Worm (Caenorhabditis elegans) whole organism, L3 larva: ENCODE results near the gene F52H2.5.

Experiments
- ceh-16 ChIP-seq: sonication (generic microtip); optimal IDR thresholded peaks from 2 replicates; lab custom pipeline; 2017; ENCODE audit warnings: missing biosample characterization, missing genetic modification characterization
- elt-2 ChIP-seq: sonication (generic microtip); optimal IDR thresholded peaks from 2 replicates; lab custom pipeline; 2016; ENCODE audit warnings: missing genetic modification reagents, mild to moderate bottlenecking, missing genetic modification characterization, missing compliant biosample characterization
- nhr-76 ChIP-seq: fragments of 150-350 bp; sonication (generic microtip); optimal IDR thresholded peaks from 5 replicates; lab custom pipeline; 2014; ENCODE audit warnings: missing biosample characterization, missing genetic modification characterization
- pqm-1 ChIP-seq: fragments of 150-350 bp; optimal IDR thresholded peaks from 2 replicates; lab custom pipeline; 2017; ENCODE audit warnings: missing biosample characterization, missing genetic modification characterization, inconsistent platforms
- unc-39 ChIP-seq: sonication (generic microtip); optimal IDR thresholded peaks from 4 replicates; lab custom pipeline; 2017; ENCODE audit warnings: missing biosample characterization, missing genetic modification characterization

- TF ChIP-seq unc-39 (tag; lab: Kevin White, UChicago): no peak
- no peak for TF ChIP-seq elt-2
- no peak for TF ChIP-seq nhr-76 (tag; lab: Kevin White, UChicago)
- TF ChIP-seq pqm-1 (tag; lab: Kevin White, UChicago): no peak
- no peak for TF ChIP-seq ceh-16 (tag; lab: Kevin White, UChicago)
Measured at ce11 chrX:2583135-2583683, 23.3 kb upstream of the F52H2.5 start.
